Fruit fly (Drosophila melanogaster) whole organism: ENCODE data around the gene Med.

Experiments
- CG8478 ChIP-seq: fragments of >200 bp; optimal IDR thresholded peaks from 2 replicates; lab custom pipeline; 2018; ENCODE audit warnings: inconsistent platforms
- pan ChIP-seq: fragments of >200 bp; optimal IDR thresholded peaks from 2 replicates; lab custom pipeline; 2017
- psq ChIP-seq: fragments of >200 bp; optimal IDR thresholded peaks from 2 replicates; lab custom pipeline; 2017
- usp ChIP-seq: fragments of >200 bp; optimal IDR thresholded peaks from 2 replicates; lab custom pipeline; 2017; ENCODE audit warnings: missing biosample characterization, missing genetic modification characterization, mixed read lengths

DNA sequence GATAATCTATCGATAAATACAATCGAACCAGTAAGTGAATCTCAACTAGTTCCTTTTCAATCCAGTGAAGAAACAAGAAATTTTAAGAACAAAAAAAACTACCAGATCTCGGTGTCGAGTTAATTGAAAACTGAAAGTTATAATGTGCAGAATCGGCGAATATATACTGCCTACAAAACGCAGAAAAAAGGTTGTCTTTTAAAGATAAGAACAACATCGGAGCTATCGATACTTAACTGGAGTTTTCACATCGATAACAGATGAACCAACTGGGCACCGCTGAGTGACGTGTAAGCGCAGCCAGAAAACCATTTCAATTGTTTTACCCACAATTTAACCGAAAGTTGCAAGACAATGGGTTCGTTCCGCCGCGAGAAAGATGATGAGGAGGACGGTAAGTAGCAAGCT is 39.0 kb upstream of the Med start, which contains the start of gene gammaCOP:
- no peak for TF ChIP-seq usp
- TF ChIP-seq pan = no peak
- TF ChIP-seq psq (lab: Kevin White, UChicago) = no peak
- TF ChIP-seq CG8478 (lab: Kevin White, UChicago) = no peak
